Worm (Caenorhabditis elegans) whole organism, late embryonic: Measurements from ENCODE around the gene nhr-45.

Experiments
- C08G9.2 ChIP-seq: sonication (generic microtip); optimal IDR thresholded peaks from 2 replicates; lab custom pipeline; 2016; ENCODE audit warnings: mild to moderate bottlenecking, missing genetic modification characterization, moderate library complexity, missing compliant biosample characterization
- K02D7.2 ChIP-seq: sonication (generic microtip); optimal IDR thresholded peaks from 2 replicates; lab custom pipeline; 2017; ENCODE audit warnings: mild to moderate bottlenecking, missing genetic modification characterization, missing compliant biosample characterization
- K09A11.1 ChIP-seq: sonication (generic microtip); optimal IDR thresholded peaks from 2 replicates; lab custom pipeline; 2017; ENCODE audit warnings: antibody characterized with exemption, mild to moderate bottlenecking, missing genetic modification characterization, missing compliant biosample characterization; ENCODE audit not compliant: insufficient read depth
- Y22D7AL.16 ChIP-seq: sonication (generic microtip); optimal IDR thresholded peaks from 2 replicates; lab custom pipeline; 2016; ENCODE audit warnings: missing genetic modification characterization, missing compliant biosample characterization
- ahr-1 ChIP-seq: sonication (generic microtip); optimal IDR thresholded peaks from 2 replicates; lab custom pipeline; 2016; ENCODE audit warnings: missing genetic modification characterization, missing compliant biosample characterization
- ceh-14 ChIP-seq: sonication (generic microtip); optimal IDR thresholded peaks from 2 replicates; lab custom pipeline; 2016; ENCODE audit warnings: missing genotype, missing genetic modification characterization, missing compliant biosample characterization
- ceh-18 ChIP-seq: sonication (generic microtip); optimal IDR thresholded peaks from 2 replicates; lab custom pipeline; 2016; ENCODE audit warnings: missing genetic modification characterization, missing compliant biosample characterization
- ceh-30 ChIP-seq: fragments of 150-350 bp; optimal IDR thresholded peaks from 2 replicates; lab custom pipeline; 2014; ENCODE audit warnings: missing biosample characterization, missing genetic modification characterization
- ceh-31 ChIP-seq: sonication (generic microtip); optimal IDR thresholded peaks from 2 replicates; lab custom pipeline; 2016; ENCODE audit warnings: missing genetic modification characterization, missing compliant biosample characterization
- ceh-34 ChIP-seq: sonication (generic microtip); optimal IDR thresholded peaks from 2 replicates; lab custom pipeline; 2016; ENCODE audit warnings: mild to moderate bottlenecking, missing genetic modification characterization, missing compliant biosample characterization
- ceh-45 ChIP-seq: fragments of 200-800 bp; sonication (Bioruptor generic); IDR thresholded peaks from 2 replicates; pipeline ENCODE4 v1.3.6; 2022; ENCODE audit warnings: missing genetic modification reagents, missing genetic modification characterization, missing compliant biosample characterization
- ceh-48 ChIP-seq: sonication (generic microtip); optimal IDR thresholded peaks from 2 replicates; lab custom pipeline; 2016; ENCODE audit warnings: missing genetic modification characterization, inconsistent platforms, missing compliant biosample characterization
- ceh-9 ChIP-seq: sonication (generic microtip); optimal IDR thresholded peaks from 2 replicates; lab custom pipeline; 2016; ENCODE audit warnings: mild to moderate bottlenecking, missing genetic modification characterization, inconsistent platforms, missing compliant biosample characterization
- dmd-4 ChIP-seq: sonication (generic microtip); optimal IDR thresholded peaks from 2 replicates; lab custom pipeline; 2016; ENCODE audit warnings: borderline replicate concordance, missing genetic modification characterization, missing compliant biosample characterization
- dve-1 ChIP-seq: sonication (generic microtip); optimal IDR thresholded peaks from 2 replicates; lab custom pipeline; 2017; ENCODE audit warnings: antibody characterized with exemption, mild to moderate bottlenecking, missing genetic modification characterization, missing compliant biosample characterization
- elt-4 ChIP-seq: sonication (generic microtip); optimal IDR thresholded peaks from 2 replicates; lab custom pipeline; 2016; ENCODE audit warnings: missing genetic modification characterization, missing compliant biosample characterization
- fax-1 ChIP-seq: sonication (generic microtip); optimal IDR thresholded peaks from 2 replicates; lab custom pipeline; 2016; ENCODE audit warnings: missing genotype, missing genetic modification characterization, missing compliant biosample characterization
- hlh-13 ChIP-seq: fragments of 200-800 bp; sonication (Bioruptor generic); optimal IDR thresholded peaks from 2 replicates; lab custom pipeline; 2018; ENCODE audit warnings: mild to moderate bottlenecking, missing genetic modification characterization, missing compliant biosample characterization
- hlh-15 ChIP-seq: sonication (generic microtip); optimal IDR thresholded peaks from 2 replicates; lab custom pipeline; 2016; ENCODE audit warnings: missing genetic modification characterization, missing compliant biosample characterization
- hlh-30 ChIP-seq: sonication (generic microtip); optimal IDR thresholded peaks from 2 replicates; lab custom pipeline; 2017; ENCODE audit warnings: antibody characterized with exemption, missing genetic modification characterization, missing compliant biosample characterization; ENCODE audit not compliant: insufficient read depth
- pag-3 ChIP-seq: sonication (generic microtip); optimal IDR thresholded peaks from 2 replicates; lab custom pipeline; 2016; ENCODE audit warnings: missing compliant biosample characterization, missing genetic modification characterization, borderline replicate concordance
- pax-1 ChIP-seq: fragments of 150-350 bp; optimal IDR thresholded peaks from 2 replicates; lab custom pipeline; 2014; ENCODE audit warnings: missing biosample characterization, missing genetic modification characterization
- pros-1 ChIP-seq: fragments of 150-350 bp; optimal IDR thresholded peaks from 2 replicates; lab custom pipeline; 2014; ENCODE audit warnings: missing biosample characterization, missing genetic modification reagents, missing genetic modification characterization
- ref-2 ChIP-seq: sonication (generic microtip); optimal IDR thresholded peaks from 2 replicates; lab custom pipeline; 2016; ENCODE audit warnings: missing genetic modification characterization, missing compliant biosample characterization
- rnt-1 ChIP-seq: sonication (generic microtip); optimal IDR thresholded peaks from 2 replicates; lab custom pipeline; 2016; ENCODE audit warnings: missing genetic modification characterization, missing compliant biosample characterization
- sox-2 ChIP-seq: fragments of 200-800 bp; sonication (Bioruptor generic); IDR thresholded peaks from 2 replicates; pipeline ENCODE4 v1.3.6; 2022; ENCODE audit warnings: missing genetic modification reagents, missing genetic modification characterization, missing compliant biosample characterization
- tbx-2 ChIP-seq: sonication (generic microtip); optimal IDR thresholded peaks from 2 replicates; lab custom pipeline; 2016; ENCODE audit warnings: missing genetic modification characterization, missing compliant biosample characterization
- tbx-7 ChIP-seq: sonication (generic microtip); optimal IDR thresholded peaks from 2 replicates; lab custom pipeline; 2016; ENCODE audit warnings: missing genotype, missing genetic modification characterization, missing compliant biosample characterization
- unc-3 ChIP-seq, 2 experiments: fragments of 200-800 bp in 1 of 2; sonication (Bioruptor generic) in 1 of 2; sonication (generic microtip) in 1 of 2; conservative IDR thresholded peaks in 1 of 2; optimal IDR thresholded peaks in 1 of 2; 2 replicates each; pipeline versions ENCODE4 v1.3.6 to Lab custom; 2016 to 2022; ENCODE audit warnings: missing compliant biosample characterization in 2 of 2, missing genetic modification characterization in 2 of 2, missing genetic modification reagents in 1 of 2
- unc-42 ChIP-seq: sonication (generic microtip); optimal IDR thresholded peaks from 2 replicates; lab custom pipeline; 2016; ENCODE audit warnings: missing genotype, missing genetic modification characterization, missing compliant biosample characterization
- unc-86 ChIP-seq: sonication (generic microtip); optimal IDR thresholded peaks from 2 replicates; lab custom pipeline; 2016; ENCODE audit warnings: missing genetic modification characterization, missing compliant biosample characterization
- zip-5 ChIP-seq: sonication (generic microtip); optimal IDR thresholded peaks from 2 replicates; lab custom pipeline; 2016; ENCODE audit warnings: missing genetic modification characterization, missing compliant biosample characterization

nhr-45 gene

ce11 chrX:4657577-4657976 lies 2.5 kb downstream of the nhr-45 start:
- TF ChIP-seq fax-1 (tag; lab: Kevin White, UChicago) (no peak), dve-1 (tag; lab: Kevin White, UChicago) (no peak), K02D7.2 (tag; lab: Kevin White, UChicago) (no peak), ceh-48 (tag; lab: Kevin White, UChicago) (no peak), C08G9.2 (tag; lab: Kevin White, UChicago) (no peak), elt-4 (tag; lab: Kevin White, UChicago) (no peak), sox-2 (GFP tag; lab: Robert Waterston, UW) (no peak), ceh-9 (tag; lab: Kevin White, UChicago) (no peak), ref-2 (tag; lab: Kevin White, UChicago) (no peak), tbx-7 (tag; lab: Kevin White, UChicago) (no peak), Y22D7AL.16 (no peak), ahr-1 (tag; lab: Kevin White, UChicago) (no peak), hlh-13 (GFP tag; lab: Kevin White, UChicago) (no peak), ceh-34 (no peak), pag-3 (tag; lab: Kevin White, UChicago) (no peak), unc-3 (GFP tag; conservative IDR thresholded peaks at IDR 0.05; lab: Robert Waterston, UW) (no peak), unc-3 (tag; optimal IDR thresholded peaks at IDR 0.05; lab: Kevin White, UChicago) (no peak), ceh-45 (no peak), ceh-14 (tag; lab: Kevin White, UChicago) (no peak), unc-86 (tag; lab: Kevin White, UChicago) (no peak), ceh-18 (tag; lab: Kevin White, UChicago) (no peak)

DNA sequence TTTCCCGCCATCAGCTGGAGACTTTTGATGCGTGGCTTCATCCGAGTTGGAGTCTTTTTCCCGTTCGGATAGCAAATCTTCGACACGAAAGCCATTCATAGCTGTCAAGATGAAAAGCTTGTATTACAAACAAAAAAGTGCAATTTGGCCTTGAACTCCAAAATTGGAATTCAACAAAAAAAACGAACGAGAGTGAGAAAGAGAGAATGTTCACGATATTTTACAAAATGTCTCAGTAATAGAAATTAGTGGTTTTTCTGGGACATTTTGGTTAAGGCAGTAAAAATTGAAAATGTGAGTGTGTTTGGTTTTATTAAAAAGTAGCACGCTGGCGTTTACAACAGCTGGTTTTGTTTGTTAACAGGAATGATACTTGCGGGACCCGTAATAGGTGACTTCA lies 6.1 kb downstream of the nhr-45 start, which contains the start of gene ceh-1:
Gene ceh-1 (minus strand): TSS at position 101 of the 400 bp plus-strand sequence.
- TF ChIP-seq ceh-9 (tag; lab: Kevin White, UChicago) (no peak), ceh-34 (no peak), rnt-1 (tag; lab: Kevin White, UChicago) (no peak), hlh-30 (tag; lab: Kevin White, UChicago) (no peak)

ce11 chrX:4652950-4653349 lies 7.2 kb downstream of the nhr-45 start:
- TF ChIP-seq unc-42 (tag; lab: Kevin White, UChicago) (peak; percentile 2), pag-3 (tag; lab: Kevin White, UChicago) (no peak), fax-1 (tag; lab: Kevin White, UChicago) (no peak)

DNA sequence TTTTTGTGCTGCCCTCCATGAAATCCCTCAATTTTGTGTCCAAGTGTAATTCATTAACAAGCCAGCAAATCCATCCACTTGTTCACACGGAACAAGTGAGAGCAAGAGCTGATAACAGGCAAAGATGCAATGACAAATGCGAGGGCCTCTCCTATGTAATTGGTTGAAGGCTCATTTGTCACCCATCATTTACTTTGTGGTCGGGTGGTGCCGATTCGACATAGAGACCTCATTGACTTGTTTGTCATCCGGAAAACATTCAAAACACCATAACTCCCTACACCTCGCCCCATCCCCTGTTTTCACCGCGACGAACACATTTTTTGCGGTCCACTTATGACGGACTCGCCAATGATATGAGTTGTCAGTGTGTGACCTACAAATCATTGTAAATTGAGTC lies 8.7 kb downstream of the nhr-45 start:
- no peak for TF ChIP-seq hlh-15 (tag; lab: Kevin White, UChicago)
- no peak for TF ChIP-seq ceh-30 (tag; lab: Kevin White, UChicago)
- no peak for TF ChIP-seq pros-1 (tag; lab: Kevin White, UChicago)
- no peak for TF ChIP-seq ceh-45
- TF ChIP-seq pax-1 (tag; lab: Kevin White, UChicago), result no peak
- no peak for TF ChIP-seq ahr-1 (tag; lab: Kevin White, UChicago)
- no peak for TF ChIP-seq ceh-31
- no peak for TF ChIP-seq ceh-14 (tag; lab: Kevin White, UChicago)
- no peak for TF ChIP-seq tbx-2 (tag; lab: Kevin White, UChicago)
- TF ChIP-seq sox-2 (GFP tag; lab: Robert Waterston, UW), result no peak
- no peak for TF ChIP-seq K09A11.1 (tag; lab: Kevin White, UChicago)

- TF ChIP-seq ceh-30 (tag; lab: Kevin White, UChicago), result no peak
- no peak for TF ChIP-seq dmd-4 (tag; lab: Kevin White, UChicago)
- TF ChIP-seq zip-5 (tag; lab: Kevin White, UChicago), result no peak
- no peak for TF ChIP-seq dve-1 (tag; lab: Kevin White, UChicago)
These were observed 11.0 kb downstream of the nhr-45 start, which contains the start of gene ent-5 for ce11 chrX:4649097-4649496. TSS of gene ent-5 (minus strand) at chrX:4649197.
